Worm (Caenorhabditis elegans) whole organism, mixed stage, embryonic: ENCODE results near the gene F42A10.9.

Experiments
- hlh-1 ChIP-seq: fragments of 150-350 bp; optimal IDR thresholded peaks from 2 replicates; lab custom pipeline; 2014; ENCODE audit warnings: missing biosample characterization, missing genetic modification reagents, missing genetic modification characterization
- lsy-2 ChIP-seq: fragments of 150-350 bp; optimal IDR thresholded peaks from 2 replicates; lab custom pipeline; 2014; ENCODE audit warnings: missing biosample characterization, missing genetic modification characterization
- mab-5 ChIP-seq: fragments of 150-350 bp; optimal IDR thresholded peaks from 2 replicates; lab custom pipeline; 2014; ENCODE audit warnings: missing biosample characterization, missing genetic modification characterization
- nhr-237 ChIP-seq: fragments of 150-350 bp; optimal IDR thresholded peaks from 2 replicates; lab custom pipeline; 2014; ENCODE audit warnings: missing biosample characterization, missing genetic modification characterization
- nhr-28 ChIP-seq: fragments of 150-350 bp; optimal IDR thresholded peaks from 2 replicates; lab custom pipeline; 2014; ENCODE audit warnings: missing biosample characterization, missing genetic modification characterization
- sptf-1 ChIP-seq: sonication (generic microtip); optimal IDR thresholded peaks from 2 replicates; lab custom pipeline; 2017; ENCODE audit warnings: mild to moderate bottlenecking, missing genetic modification characterization, moderate library complexity, missing compliant biosample characterization

- TF ChIP-seq nhr-28 (tag; lab: Kevin White, UChicago) (no peak), mab-5 (tag; lab: Kevin White, UChicago) (no peak), sptf-1 (tag; lab: Kevin White, UChicago) (no peak), nhr-237 (tag; lab: Kevin White, UChicago) (no peak), hlh-1 (no peak), lsy-2 (tag; lab: Kevin White, UChicago) (no peak)
These were observed 2.3 kb downstream of the F42A10.9 start for ce11 chrIII:6166634-6167033.
